Worm (Caenorhabditis elegans): ENCODE data around the gene gar-1.

DNA sequence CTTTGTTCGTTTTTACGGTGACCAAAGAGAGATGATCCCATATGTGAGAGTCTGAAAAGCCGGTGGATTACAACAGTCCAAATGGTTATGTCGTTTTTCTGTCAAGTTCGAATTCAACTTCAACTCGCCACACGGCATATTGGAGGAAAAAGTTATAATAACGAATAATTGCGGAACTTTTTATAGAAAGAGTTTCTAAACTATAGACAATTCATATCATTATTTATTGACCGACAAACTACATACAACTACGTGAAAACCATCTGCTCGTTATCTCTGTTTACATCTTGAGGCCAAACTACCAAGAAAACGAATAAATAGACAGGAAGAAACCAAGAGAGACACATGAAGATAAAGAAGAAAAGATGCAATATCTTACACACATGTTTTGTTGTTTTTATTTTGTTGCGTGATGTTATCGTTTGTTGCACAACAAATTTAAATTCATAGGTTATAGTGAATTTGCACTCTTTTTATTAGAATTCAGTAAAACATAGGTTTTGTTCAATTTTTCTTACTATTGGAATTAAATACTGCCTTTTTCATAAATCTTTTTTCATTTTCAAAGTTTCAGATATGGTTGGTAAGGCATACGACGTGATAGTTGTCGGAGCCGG, 10.9 kb downstream of the gar-1 start, which contains the start of the genes C15B12.4 and C15B12.8:
- TF ChIP-seq T22C8.4 (GFP tag; IDR thresholded peaks at IDR 0.05) (no peak), med-1 (GFP tag; optimal IDR thresholded peaks at IDR 0.05; ENCODE audit: insufficient read depth) (no peak), klf-2 (GFP tag; conservative IDR thresholded peaks at IDR 0.05) (no peak), flt-1 (GFP tag; IDR thresholded peaks at IDR 0.05) (no peak), tab-1 (GFP tag; IDR thresholded peaks at IDR 0.05) (no peak), ztf-23 (GFP tag; IDR thresholded peaks at IDR 0.05) (no peak)

All from whole organism, midembryonic.